Worm (Caenorhabditis elegans): Measurements from ENCODE around the gene tin-9.2.

tin-9.2 gene

ce11 chrIV:13082106-13082505, 16.7 kb upstream of the tin-9.2 start (continued):
- TF ChIP-seq lin-14 (GFP tag; optimal IDR thresholded peaks at IDR 0.05) (peak; percentile 48), sptf-1 (tag; optimal IDR thresholded peaks at IDR 0.05) (no peak), lin-39 (tag; optimal IDR thresholded peaks at IDR 0.05) (no peak), nhr-90 (tag; optimal IDR thresholded peaks at IDR 0.05; ENCODE audit: poor library complexity) (no peak)

ce11 chrIV:13082836-13083763, 15.7 kb upstream of the tin-9.2 start:
- TF ChIP-seq sptf-1 (tag; optimal IDR thresholded peaks at IDR 0.05), result no peak
- TF ChIP-seq efl-3 (GFP tag; optimal IDR thresholded peaks at IDR 0.05), result no peak
- TF ChIP-seq irx-1 (tag; optimal IDR thresholded peaks at IDR 0.05), result no peak
- TF ChIP-seq C04F5.9 (tag; optimal IDR thresholded peaks at IDR 0.05), result no peak
- no peak for TF ChIP-seq nhr-11 (tag; optimal IDR thresholded peaks at IDR 0.05)
- TF ChIP-seq mep-1 (tag; optimal IDR thresholded peaks at IDR 0.05), result no peak
- no peak for TF ChIP-seq vab-15 (tag; optimal IDR thresholded peaks at IDR 0.05)
- no peak for TF ChIP-seq fkh-8 (tag; optimal IDR thresholded peaks at IDR 0.05)
- no peak for TF ChIP-seq isw-1 (GFP tag; IDR thresholded peaks at IDR 0.05)
- TF ChIP-seq mab-9 (GFP tag; IDR thresholded peaks at IDR 0.05), result no peak
- no peak for TF ChIP-seq F16B12.6 (tag; optimal IDR thresholded peaks at IDR 0.05)
- TF ChIP-seq unc-130 (tag; optimal IDR thresholded peaks at IDR 0.05), result no peak
- peak; percentile 4 for TF ChIP-seq blmp-1 (tag; optimal IDR thresholded peaks at IDR 0.05)
- TF ChIP-seq nhr-47 (tag; optimal IDR thresholded peaks at IDR 0.05), result peak; percentile 30
- no peak for TF ChIP-seq fkh-4 (tag; optimal IDR thresholded peaks at IDR 0.05; ENCODE audit: borderline replicate concordance)
- TF ChIP-seq alr-1 (tag; optimal IDR thresholded peaks at IDR 0.05; ENCODE audit: borderline replicate concordance), result no peak
- TF ChIP-seq egl-13 (tag; optimal IDR thresholded peaks at IDR 0.05), result no peak
- no peak for TF ChIP-seq aly-2 (tag; optimal IDR thresholded peaks at IDR 0.05)
- TF ChIP-seq ama-1 (optimal IDR thresholded peaks at IDR 0.05), result peak; percentile 67
- no peak for TF ChIP-seq pqm-1 (tag; optimal IDR thresholded peaks at IDR 0.05)
- no peak for TF ChIP-seq fos-1 (tag; optimal IDR thresholded peaks at IDR 0.05)
- TF ChIP-seq sox-4 (tag; optimal IDR thresholded peaks at IDR 0.05), result no peak
- TF ChIP-seq skn-1 (tag; optimal IDR thresholded peaks at IDR 0.05), result no peak
- TF ChIP-seq jun-1 (tag; optimal IDR thresholded peaks at IDR 0.05), result no peak
- no peak for TF ChIP-seq efl-1 (optimal IDR thresholded peaks at IDR 0.05)
- TF ChIP-seq efl-1 (GFP tag; optimal IDR thresholded peaks at IDR 0.05 in 1 of 2), result no peak
- TF ChIP-seq dsc-1 (tag; optimal IDR thresholded peaks at IDR 0.05), result no peak
- no peak for TF ChIP-seq fkh-10 (GFP tag; optimal IDR thresholded peaks at IDR 0.05)
- no peak for TF ChIP-seq ceh-82 (tag; optimal IDR thresholded peaks at IDR 0.05)
- no peak for TF ChIP-seq lin-13 (GFP tag; optimal IDR thresholded peaks at IDR 0.05)
- TF ChIP-seq nhr-76 (tag; optimal IDR thresholded peaks at IDR 0.05), result no peak
- no peak for TF ChIP-seq tlp-1 (tag; optimal IDR thresholded peaks at IDR 0.05)
- peak; percentile 54 for TF ChIP-seq nhr-85 (tag)
- TF ChIP-seq ets-5 (GFP tag; IDR thresholded peaks at IDR 0.05), result no peak
- TF ChIP-seq unc-98 (GFP tag; IDR thresholded peaks at IDR 0.05), result no peak
- no peak for TF ChIP-seq hlh-4 (tag; optimal IDR thresholded peaks at IDR 0.05)
- peak; percentile 32 for TF ChIP-seq nhr-20 (tag; optimal IDR thresholded peaks at IDR 0.05)
- TF ChIP-seq lir-3 (tag; optimal IDR thresholded peaks at IDR 0.05; ENCODE audit: poor library complexity), result no peak
- peak; percentile 24 for TF ChIP-seq snu-23 (GFP tag; optimal IDR thresholded peaks at IDR 0.05)
- no peak for TF ChIP-seq lin-15B (tag; optimal IDR thresholded peaks at IDR 0.05)
- TF ChIP-seq ces-1 (GFP tag; optimal IDR thresholded peaks at IDR 0.05), result no peak
- TF ChIP-seq zag-1 (tag; optimal IDR thresholded peaks at IDR 0.05), result no peak
- TF ChIP-seq snpc-4 (tag; optimal IDR thresholded peaks at IDR 0.05), result no peak
- no peak for TF ChIP-seq hlh-17 (GFP tag; optimal IDR thresholded peaks at IDR 0.05; ENCODE audit: borderline replicate concordance)
- TF ChIP-seq egl-27 (tag; optimal IDR thresholded peaks at IDR 0.05), result no peak
- no peak for TF ChIP-seq ceh-8 (GFP tag; optimal IDR thresholded peaks at IDR 0.05)
- TF ChIP-seq rnt-1 (tag; optimal IDR thresholded peaks at IDR 0.05), result no peak
- TF ChIP-seq nhr-12 (tag; optimal IDR thresholded peaks at IDR 0.05), result no peak
